Fruit fly (Drosophila melanogaster): ENCODE results near the gene TfIIFalpha.

The TfIIFalpha gene

dm6 chr3R:6388414-6388830, 8.2 kb downstream of the TfIIFalpha start (continued):
- TF ChIP-seq CG31365 (tag; optimal IDR thresholded peaks at IDR 0.05) (peak; percentile 50), amos (GFP tag; IDR thresholded peaks at IDR 0.05; ENCODE audit: partially characterized antibody) (peak; percentile 47; the same call in 1 of the 2 replicates), ro (GFP tag; IDR thresholded peaks at IDR 0.05) (no peak), insv (GFP tag; optimal IDR thresholded peaks at IDR 0.05) (no peak), CG8924 (tag; optimal IDR thresholded peaks at IDR 0.05) (no peak), lmd (GFP tag; IDR thresholded peaks at IDR 0.05) (no peak), fd64A (GFP tag; optimal IDR thresholded peaks at IDR 0.05) (no peak), PHDP (tag; optimal IDR thresholded peaks at IDR 0.05) (no peak), ap (GFP tag; IDR thresholded peaks at IDR 0.05) (no peak), Blimp-1 (GFP tag; optimal IDR thresholded peaks at IDR 0.05) (no peak), CG18262 (tag; optimal IDR thresholded peaks at IDR 0.05) (no peak), Gug (GFP tag; IDR thresholded peaks at IDR 0.05) (no peak), Fer1 (GFP tag; optimal IDR thresholded peaks at IDR 0.05) (no peak), Ets65A (GFP tag) (no peak), CG4328 (GFP tag; optimal IDR thresholded peaks at IDR 0.05) (no peak), Usf (GFP tag; optimal IDR thresholded peaks at IDR 0.05) (no peak), zen (tag; optimal IDR thresholded peaks at IDR 0.05) (no peak), abd-A (tag; optimal IDR thresholded peaks at IDR 0.05) (no peak), CG4820 (GFP tag; optimal IDR thresholded peaks at IDR 0.05) (no peak), fru (optimal IDR thresholded peaks at IDR 0.05) (no peak), disco-r (GFP tag; optimal IDR thresholded peaks at IDR 0.05) (no peak), gsb (GFP tag; IDR thresholded peaks at IDR 0.05) (no peak), CG17829 (tag; optimal IDR thresholded peaks at IDR 0.05) (no peak), salm (tag; optimal IDR thresholded peaks at IDR 0.05) (no peak), D (optimal IDR thresholded peaks at IDR 0.05) (no peak), D (GFP tag; optimal IDR thresholded peaks at IDR 0.05) (no peak), stwl (tag; optimal IDR thresholded peaks at IDR 0.05) (peak; percentile 29), CG3163 (GFP tag; optimal IDR thresholded peaks at IDR 0.05) (no peak), zen2 (GFP tag; IDR thresholded peaks at IDR 0.05; ENCODE audit: partially characterized antibody) (peak; percentile 55; the same call in 1 of the 3 replicates), ind (GFP tag; optimal IDR thresholded peaks at IDR 0.05) (no peak), tin (GFP tag; optimal IDR thresholded peaks at IDR 0.05) (no peak), tna (GFP tag; IDR thresholded peaks at IDR 0.05; ENCODE audit: partially characterized antibody) (peak; percentile 92), CG2116 (GFP tag; optimal IDR thresholded peaks at IDR 0.05) (no peak), CG6765 (GFP tag; optimal IDR thresholded peaks at IDR 0.05) (no peak), CG12155 (GFP tag; optimal IDR thresholded peaks at IDR 0.05) (no peak), ttk (GFP tag; IDR thresholded peaks at IDR 0.05) (no peak), hbn (GFP tag; IDR thresholded peaks at IDR 0.05; ENCODE audit: partially characterized antibody) (no peak), Nf-YC (tag; optimal IDR thresholded peaks at IDR 0.05) (no peak), CG9876 (GFP tag; optimal IDR thresholded peaks at IDR 0.05) (no peak), CG7357 (GFP tag; IDR thresholded peaks at IDR 0.05) (no peak), Lim3 (GFP tag; IDR thresholded peaks at IDR 0.05) (no peak), CG9727 (GFP tag; optimal IDR thresholded peaks at IDR 0.05) (no peak), cwo (GFP tag; optimal IDR thresholded peaks at IDR 0.05) (no peak), sisA (GFP tag; IDR thresholded peaks at IDR 0.05) (no peak), run (tag; optimal IDR thresholded peaks at IDR 0.05) (no peak), CG4730 (GFP tag; IDR thresholded peaks at IDR 0.05) (no peak), usp (GFP tag; optimal IDR thresholded peaks at IDR 0.05) (no peak), HHEX (GFP tag; optimal IDR thresholded peaks at IDR 0.05) (no peak), CG7271 (tag; optimal IDR thresholded peaks at IDR 0.05) (no peak), lab (GFP tag; optimal IDR thresholded peaks at IDR 0.05) (no peak), CG11504 (tag; optimal IDR thresholded peaks at IDR 0.05) (no peak), Sry-β (GFP tag; optimal IDR thresholded peaks at IDR 0.05) (no peak)

Data from whole organism, embryonic.